Worm (Caenorhabditis elegans) whole organism, L4/young adult: Measurements from ENCODE around the gene clec-140.

Experiments
- W03F9.2 ChIP-seq: fragments of 150-350 bp; optimal IDR thresholded peaks from 2 replicates; lab custom pipeline; 2014; ENCODE audit warnings: missing biosample characterization, missing genetic modification characterization
- dao-5 ChIP-seq: sonication (generic microtip); optimal IDR thresholded peaks from 2 replicates; lab custom pipeline; 2016; ENCODE audit warnings: missing genotype, missing genetic modification characterization, moderate library complexity, missing compliant biosample characterization
- him-1 ChIP-seq: sonication (generic microtip); optimal IDR thresholded peaks from 2 replicates; lab custom pipeline; 2016; ENCODE audit warnings: missing genotype, missing genetic modification reagents, missing genetic modification characterization, missing compliant biosample characterization

ce11 chrII:4674188-4674587 lies 1.3 kb downstream of the clec-140 start:
- TF ChIP-seq W03F9.2 (tag; lab: Kevin White, UChicago) (no peak), dao-5 (tag; lab: Kevin White, UChicago) (no peak), him-1 (tag; lab: Kevin White, UChicago) (no peak)
